Worm (Caenorhabditis elegans) whole organism, L1 larva: ENCODE measurements around the gene coa-7.

Source experiments
- C04F5.9 ChIP-seq: sonication (generic microtip); optimal IDR thresholded peaks from 2 replicates; lab custom pipeline; 2016; ENCODE audit warnings: missing genetic modification characterization, missing compliant biosample characterization
- C16A3.4 ChIP-seq: fragments of 150-350 bp; optimal IDR thresholded peaks from 2 replicates; lab custom pipeline; 2014; ENCODE audit warnings: missing biosample characterization, missing genetic modification characterization
- F16B12.6 ChIP-seq: fragments of 150-350 bp; optimal IDR thresholded peaks from 2 replicates; lab custom pipeline; 2014; ENCODE audit warnings: missing biosample characterization, missing genetic modification characterization
- Y116A8C.19 ChIP-seq: sonication (generic microtip); optimal IDR thresholded peaks from 2 replicates; lab custom pipeline; 2016; ENCODE audit warnings: missing compliant biosample characterization, missing genetic modification characterization, borderline replicate concordance
- alr-1 ChIP-seq: fragments of 200-800 bp; sonication (Bioruptor generic); optimal IDR thresholded peaks from 2 replicates; lab custom pipeline; 2018; ENCODE audit warnings: borderline replicate concordance, mild to moderate bottlenecking, missing genetic modification characterization, missing compliant biosample characterization
- aly-2 ChIP-seq: fragments of 150-350 bp; optimal IDR thresholded peaks from 2 replicates; lab custom pipeline; 2014; ENCODE audit warnings: missing biosample characterization, missing genetic modification characterization
- blmp-1 ChIP-seq: fragments of 150-350 bp; optimal IDR thresholded peaks from 2 replicates; lab custom pipeline; 2014; ENCODE audit warnings: missing biosample characterization, missing genetic modification characterization
- ceh-63 ChIP-seq: fragments of 200-800 bp; sonication (Bioruptor generic); optimal IDR thresholded peaks from 2 replicates; lab custom pipeline; 2018; ENCODE audit warnings: mild to moderate bottlenecking, missing genetic modification characterization, missing compliant biosample characterization
- ceh-90 ChIP-seq: sonication (generic microtip); optimal IDR thresholded peaks from 2 replicates; lab custom pipeline; 2016; ENCODE audit warnings: missing genetic modification characterization, missing compliant biosample characterization
- dpl-1 ChIP-seq, 3 experiments: fragments of 150-350 bp in 2 of 3; sonication (generic microtip) in 1 of 3; optimal IDR thresholded peaks; 2 replicates each; lab custom pipeline; 2014 to 2017; ENCODE audit warnings: missing biosample characterization in 3 of 3, missing genetic modification characterization in 3 of 3, missing genetic modification reagents in 3 of 3
- dsc-1 ChIP-seq: sonication (generic microtip); optimal IDR thresholded peaks from 2 replicates; lab custom pipeline; 2016; ENCODE audit warnings: mild to moderate bottlenecking, missing genetic modification characterization, missing compliant biosample characterization
- efl-1 ChIP-seq, 4 experiments: fragments of 150-350 bp; optimal IDR thresholded peaks in 3 of 4; peaks in 1 of 4; 1 replicate in 1 of 4; 2 replicates in 3 of 4; lab custom pipeline; 2014; ENCODE audit warnings: missing biosample characterization in 2 of 4, missing genetic modification characterization in 2 of 4, missing genetic modification reagents in 2 of 4
- egl-13 ChIP-seq: sonication (generic microtip); optimal IDR thresholded peaks from 2 replicates; lab custom pipeline; 2016; ENCODE audit warnings: missing genotype, missing genetic modification reagents, missing genetic modification characterization, missing compliant biosample characterization
- elt-2 ChIP-seq: sonication (generic microtip); optimal IDR thresholded peaks from 2 replicates; lab custom pipeline; 2016; ENCODE audit warnings: missing genetic modification characterization, mild to moderate bottlenecking, inconsistent platforms, missing compliant biosample characterization, missing genetic modification reagents
- elt-3 ChIP-seq, 6 experiments: fragments of 150-350 bp in 1 of 6; sonication (generic microtip); optimal IDR thresholded peaks; 2 replicates each; lab custom pipeline; 2017 to 2018; ENCODE audit warnings: missing biosample characterization in 6 of 6, missing genetic modification characterization in 6 of 6, inconsistent platforms in 1 of 6
- fkh-10 ChIP-seq: sonication (generic microtip); optimal IDR thresholded peaks from 2 replicates; lab custom pipeline; 2017; ENCODE audit warnings: missing biosample characterization, missing genetic modification reagents, missing genetic modification characterization
- fkh-4 ChIP-seq: sonication (generic microtip); optimal IDR thresholded peaks from 2 replicates; lab custom pipeline; 2016; ENCODE audit warnings: missing compliant biosample characterization, missing genetic modification characterization, borderline replicate concordance
- fos-1 ChIP-seq: fragments of 150-350 bp; optimal IDR thresholded peaks from 2 replicates; lab custom pipeline; 2014; ENCODE audit warnings: missing biosample characterization, missing genetic modification characterization
- hpl-2 ChIP-seq: fragments of 150-350 bp; optimal IDR thresholded peaks from 2 replicates; lab custom pipeline; 2014; ENCODE audit warnings: missing biosample characterization, missing genetic modification reagents, missing genetic modification characterization
- isw-1 ChIP-seq: fragments of 200-800 bp; sonication (Bioruptor generic); IDR thresholded peaks from 2 replicates; pipeline ENCODE4 v1.3.6; 2022; ENCODE audit warnings: missing genetic modification characterization, missing compliant biosample characterization
- jun-1 ChIP-seq: fragments of 150-350 bp; optimal IDR thresholded peaks from 2 replicates; lab custom pipeline; 2014; ENCODE audit warnings: missing biosample characterization, missing genetic modification reagents, missing genetic modification characterization
- lin-13 ChIP-seq: fragments of 150-350 bp; optimal IDR thresholded peaks from 2 replicates; lab custom pipeline; 2014; ENCODE audit warnings: missing biosample characterization, missing genetic modification reagents, missing genetic modification characterization
- lin-14 ChIP-seq: fragments of 200-800 bp; sonication (Bioruptor generic); optimal IDR thresholded peaks from 2 replicates; lab custom pipeline; 2018; ENCODE audit warnings: mild to moderate bottlenecking, missing genetic modification characterization, moderate library complexity, missing compliant biosample characterization
- lin-35 ChIP-seq, 2 experiments: fragments of 150-350 bp; optimal IDR thresholded peaks; 2 replicates each; lab custom pipeline; 2014; ENCODE audit warnings: missing biosample characterization in 2 of 2, missing genetic modification characterization in 2 of 2, missing genetic modification reagents in 2 of 2
- lsy-2 ChIP-seq, 2 experiments: fragments of 150-350 bp; optimal IDR thresholded peaks; 2 replicates each; lab custom pipeline; 2014; ENCODE audit warnings: missing biosample characterization in 2 of 2, missing genetic modification characterization in 2 of 2
- mdl-1 ChIP-seq, 2 experiments: fragments of 150-350 bp; optimal IDR thresholded peaks; 2 replicates each; lab custom pipeline; 2014 to 2017; ENCODE audit warnings: missing biosample characterization in 2 of 2, missing genetic modification characterization in 2 of 2, inconsistent platforms in 1 of 2
- mep-1 ChIP-seq: fragments of 150-350 bp; optimal IDR thresholded peaks from 2 replicates; lab custom pipeline; 2014; ENCODE audit warnings: missing biosample characterization, missing genetic modification characterization
- nhr-20 ChIP-seq: sonication (generic microtip); optimal IDR thresholded peaks from 2 replicates; lab custom pipeline; 2016; ENCODE audit warnings: mild to moderate bottlenecking, missing genetic modification characterization, missing compliant biosample characterization
- nhr-47 ChIP-seq: sonication (generic microtip); optimal IDR thresholded peaks from 2 replicates; lab custom pipeline; 2016; ENCODE audit warnings: mild to moderate bottlenecking, missing genetic modification characterization, moderate library complexity, missing compliant biosample characterization
- nhr-71 ChIP-seq: sonication (generic microtip); optimal IDR thresholded peaks from 2 replicates; lab custom pipeline; 2016; ENCODE audit warnings: mild to moderate bottlenecking, missing genetic modification characterization, moderate library complexity, missing compliant biosample characterization
- nhr-76 ChIP-seq: sonication (generic microtip); optimal IDR thresholded peaks from 2 replicates; lab custom pipeline; 2017; ENCODE audit warnings: missing biosample characterization, missing genetic modification characterization
- nhr-77 ChIP-seq: fragments of 150-350 bp; optimal IDR thresholded peaks from 2 replicates; lab custom pipeline; 2014; ENCODE audit warnings: missing biosample characterization, missing genetic modification characterization
- nhr-85 ChIP-seq: sonication (generic microtip); peaks from one replicate; lab custom pipeline; 2016; ENCODE audit warnings: missing genetic modification characterization, inconsistent platforms, missing compliant biosample characterization
- nhr-90 ChIP-seq: sonication (generic microtip); optimal IDR thresholded peaks from 2 replicates; lab custom pipeline; 2016; ENCODE audit warnings: mild to moderate bottlenecking, missing genetic modification characterization, missing compliant biosample characterization; ENCODE audit not compliant: poor library complexity
- pag-3 ChIP-seq: sonication (generic microtip); optimal IDR thresholded peaks from 2 replicates; lab custom pipeline; 2017; ENCODE audit warnings: missing genetic modification characterization, mild to moderate bottlenecking, missing compliant biosample characterization, antibody characterized with exemption, borderline replicate concordance; ENCODE audit not compliant: insufficient read depth
- pax-3 ChIP-seq: fragments of 200-800 bp; sonication (Bioruptor generic); optimal IDR thresholded peaks from 2 replicates; lab custom pipeline; 2018; ENCODE audit warnings: mild to moderate bottlenecking, missing genetic modification characterization, moderate library complexity, missing compliant biosample characterization
- pqm-1 ChIP-seq: sonication (generic microtip); optimal IDR thresholded peaks from 3 replicates; lab custom pipeline; 2017; ENCODE audit warnings: missing biosample characterization, missing genetic modification characterization
- rnt-1 ChIP-seq: sonication (generic microtip); optimal IDR thresholded peaks from 2 replicates; lab custom pipeline; 2016; ENCODE audit warnings: mild to moderate bottlenecking, missing genetic modification characterization, moderate library complexity, missing compliant biosample characterization
- sup-37 ChIP-seq: fragments of 200-800 bp; sonication (Bioruptor generic); optimal IDR thresholded peaks from 2 replicates; lab custom pipeline; 2018; ENCODE audit warnings: mild to moderate bottlenecking, missing genetic modification characterization, missing compliant biosample characterization
- swsn-7 ChIP-seq: sonication (generic microtip); optimal IDR thresholded peaks from 2 replicates; lab custom pipeline; 2016; ENCODE audit warnings: missing genetic modification characterization, missing compliant biosample characterization
- tlp-1 ChIP-seq: fragments of 150-350 bp; optimal IDR thresholded peaks from 2 replicates; lab custom pipeline; 2014; ENCODE audit warnings: missing biosample characterization, missing genetic modification characterization
- unc-30 ChIP-seq: sonication (generic microtip); optimal IDR thresholded peaks from 2 replicates; lab custom pipeline; 2017; ENCODE audit warnings: missing biosample characterization, missing genetic modification characterization
- vab-15 ChIP-seq: sonication (generic microtip); optimal IDR thresholded peaks from 2 replicates; lab custom pipeline; 2017; ENCODE audit warnings: missing genotype, mild to moderate bottlenecking, missing genetic modification characterization, missing compliant biosample characterization
- zag-1 ChIP-seq: fragments of 150-350 bp; optimal IDR thresholded peaks from 2 replicates; lab custom pipeline; 2014; ENCODE audit warnings: missing biosample characterization, missing genetic modification characterization
- zip-4 ChIP-seq: fragments of 200-800 bp; sonication (Bioruptor generic); optimal IDR thresholded peaks from 2 replicates; lab custom pipeline; 2018; ENCODE audit warnings: mild to moderate bottlenecking, missing genetic modification characterization, moderate library complexity, missing compliant biosample characterization
- ztf-4 ChIP-seq: fragments of 150-350 bp; optimal IDR thresholded peaks from 2 replicates; lab custom pipeline; 2014; ENCODE audit warnings: missing biosample characterization, missing genetic modification characterization

The coa-7 gene

DNA sequence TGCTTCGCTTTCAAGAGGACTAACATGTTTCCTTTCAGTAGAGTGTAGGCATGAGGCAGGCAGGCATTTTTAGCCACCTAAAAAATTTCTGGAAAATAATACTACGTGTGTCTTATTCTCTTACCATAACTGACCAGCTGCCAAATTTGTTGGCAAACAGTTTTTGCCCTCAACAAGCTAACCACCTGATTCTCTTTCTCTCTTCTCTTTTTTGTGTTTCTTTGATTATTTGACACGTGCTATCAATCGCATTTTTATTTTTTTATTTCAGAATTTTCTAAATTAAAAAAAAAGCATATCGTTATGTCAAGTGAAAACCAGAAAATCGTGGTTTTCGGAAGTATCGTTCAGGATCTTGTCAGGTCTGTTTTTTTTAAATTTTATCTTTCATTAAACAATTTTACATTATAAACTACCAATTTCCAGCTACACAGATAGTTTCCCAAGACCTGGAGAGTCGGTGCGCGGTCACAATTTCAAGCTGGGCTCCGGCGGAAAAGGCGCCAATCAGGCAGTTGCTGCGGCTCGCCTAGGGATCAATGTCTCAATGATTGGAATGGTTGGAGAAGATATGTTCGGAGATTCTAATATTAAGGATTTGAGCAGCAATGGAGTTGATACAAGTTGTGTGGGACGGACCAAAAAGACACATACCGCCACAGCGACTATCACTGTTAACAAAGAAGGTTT lies 38.8 kb downstream of the coa-7 start, which contains the start of gene F07A11.5:
TSS of gene F07A11.5 (plus strand) at position 267 of the 690 bp plus-strand sequence.
- TF ChIP-seq C16A3.4: no peak
- TF ChIP-seq zag-1: no peak
- no peak for TF ChIP-seq zip-4
- no peak for TF ChIP-seq F16B12.6 (tag; lab: Kevin White, UChicago)
- no peak for TF ChIP-seq Y116A8C.19
- no peak for TF ChIP-seq blmp-1 (tag; lab: Kevin White, UChicago)
- TF ChIP-seq efl-1 (optimal IDR thresholded peaks at IDR 0.05; lab: Kevin White, UChicago): no peak
- peak in 1 of 2 experiments; percentile 52 for TF ChIP-seq efl-1 (GFP tag; optimal IDR thresholded peaks at IDR 0.05 in 1 of 2; lab: Kevin White, UChicago)

DNA sequence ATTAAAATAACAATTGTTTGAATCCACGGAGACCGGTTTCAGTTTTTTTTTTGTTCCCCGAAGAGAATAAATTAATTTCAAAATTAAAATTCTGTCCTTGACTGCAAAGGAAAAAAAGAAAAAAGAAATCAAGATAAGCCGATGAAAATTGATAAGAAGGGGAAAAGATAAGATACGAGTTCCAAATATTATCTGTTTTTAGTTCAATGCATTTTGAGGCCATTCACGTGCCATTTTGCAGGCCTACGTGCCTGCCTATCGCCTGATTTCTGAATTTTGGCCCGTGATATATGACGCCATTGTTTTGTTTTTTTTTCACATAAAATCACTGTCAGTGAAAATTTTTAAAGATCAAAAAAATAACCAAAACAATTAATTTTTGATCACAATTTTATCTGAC lies 39.5 kb downstream of the coa-7 start:
- TF ChIP-seq nhr-71 (tag; lab: Kevin White, UChicago): peak; percentile 23
- peak in 5 of 6 experiments; percentile 62 to 99 (median 75) for TF ChIP-seq elt-3 (tag; optimal IDR thresholded peaks at IDR 0.05; lab: Kevin White, UChicago)
- TF ChIP-seq lin-14 (GFP tag; lab: Kevin White, UChicago): peak; percentile 45
- no peak for TF ChIP-seq isw-1 (GFP tag; lab: Robert Waterston, UW)
- TF ChIP-seq tlp-1 (tag; lab: Kevin White, UChicago): peak; percentile 55
- no peak for TF ChIP-seq pag-3 (tag; lab: Kevin White, UChicago)
- TF ChIP-seq ceh-63 (GFP tag; lab: Kevin White, UChicago): no peak
- no peak for TF ChIP-seq ztf-4 (tag; lab: Kevin White, UChicago)
- no peak for TF ChIP-seq jun-1 (tag; lab: Kevin White, UChicago)
- TF ChIP-seq blmp-1 (tag; lab: Kevin White, UChicago): peak; percentile 50
- TF ChIP-seq unc-30: no peak
- TF ChIP-seq dpl-1 (GFP tag; optimal IDR thresholded peaks at IDR 0.05; lab: Kevin White, UChicago): no peak
- TF ChIP-seq mdl-1 (tag; optimal IDR thresholded peaks at IDR 0.05; lab: Kevin White, UChicago): peak in 1 of 2 experiments; percentile 10
- TF ChIP-seq nhr-20 (tag; lab: Kevin White, UChicago): peak; percentile 40
- TF ChIP-seq nhr-76 (tag; lab: Kevin White, UChicago): no peak
- no peak for TF ChIP-seq C04F5.9
- no peak for TF ChIP-seq egl-13 (tag; lab: Kevin White, UChicago)
- TF ChIP-seq lin-35 (GFP tag; optimal IDR thresholded peaks at IDR 0.05; lab: Kevin White, UChicago): peak in 1 of 2 experiments; percentile 44
- TF ChIP-seq lsy-2 (tag; optimal IDR thresholded peaks at IDR 0.05; lab: Kevin White, UChicago): peak in 1 of 2 experiments; percentile 20
- TF ChIP-seq nhr-85 (tag; lab: Kevin White, UChicago): peak; percentile 72
- TF ChIP-seq elt-2 (tag; lab: Kevin White, UChicago): peak; percentile 80
- no peak for TF ChIP-seq aly-2 (tag; lab: Kevin White, UChicago)
- no peak for TF ChIP-seq lin-13
- TF ChIP-seq pqm-1 (tag; lab: Kevin White, UChicago): peak; percentile 18
- TF ChIP-seq, all 84 proteins: peak for 12

DNA sequence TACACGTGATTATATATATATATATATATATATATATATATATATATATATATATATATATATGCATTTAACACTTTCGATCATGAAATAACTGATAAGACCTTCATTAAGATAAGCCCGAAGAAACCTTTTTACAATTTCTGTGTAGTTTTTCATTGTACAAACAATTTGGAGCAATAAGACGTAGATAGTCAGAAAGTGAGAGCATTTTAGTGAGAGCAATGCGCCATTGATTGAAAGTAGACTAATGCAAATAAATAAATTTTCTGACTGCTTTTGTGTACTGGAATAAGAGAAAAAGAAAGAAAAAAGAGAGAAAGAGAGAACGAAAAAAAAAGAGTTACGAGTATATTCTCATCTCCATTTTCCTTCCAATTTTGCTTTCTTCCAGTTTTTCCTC lies 46.3 kb downstream of the coa-7 start:
- no peak for TF ChIP-seq alr-1 (tag; lab: Kevin White, UChicago)
- TF ChIP-seq nhr-90: no peak
- no peak for TF ChIP-seq sup-37 (GFP tag; lab: Kevin White, UChicago)
- no peak for TF ChIP-seq nhr-47 (tag; lab: Kevin White, UChicago)
- no peak for TF ChIP-seq jun-1 (tag; lab: Kevin White, UChicago)
- TF ChIP-seq lsy-2 (tag; optimal IDR thresholded peaks at IDR 0.05; lab: Kevin White, UChicago): no peak
- TF ChIP-seq mep-1: no peak
- TF ChIP-seq fkh-10 (GFP tag; lab: Kevin White, UChicago): no peak
- no peak for TF ChIP-seq fos-1
- TF ChIP-seq aly-2 (tag; lab: Kevin White, UChicago): no peak
- no peak for TF ChIP-seq swsn-7 (tag; lab: Kevin White, UChicago)
- TF ChIP-seq egl-13 (tag; lab: Kevin White, UChicago): no peak
- TF ChIP-seq ztf-4 (tag; lab: Kevin White, UChicago): no peak
- peak; percentile 74 for TF ChIP-seq elt-2 (tag; lab: Kevin White, UChicago)
- TF ChIP-seq hpl-2 (GFP tag; lab: Kevin White, UChicago): no peak
- no peak for TF ChIP-seq rnt-1 (tag; lab: Kevin White, UChicago)
- no peak for TF ChIP-seq vab-15 (tag; lab: Kevin White, UChicago)
- no peak for TF ChIP-seq fkh-4 (tag; lab: Kevin White, UChicago)
- TF ChIP-seq nhr-77: no peak
- no peak for TF ChIP-seq pqm-1 (tag; lab: Kevin White, UChicago)
- TF ChIP-seq dsc-1: no peak
- TF ChIP-seq efl-1 (optimal IDR thresholded peaks at IDR 0.05; lab: Kevin White, UChicago): no peak
- TF ChIP-seq efl-1 (GFP tag; optimal IDR thresholded peaks at IDR 0.05 in 1 of 2; lab: Kevin White, UChicago): peak in 1 of 2 experiments; percentile 64
- no peak for TF ChIP-seq ceh-90 (tag; lab: Kevin White, UChicago)
- no peak for TF ChIP-seq pax-3 (tag; lab: Kevin White, UChicago)
- no peak for TF ChIP-seq zag-1
